Fruit fly (Drosophila melanogaster): ENCODE data around the gene Got2.
A peak's percentile ranks its signal among the peaks of the same experiment; 100 is the strongest.

Got2 gene

DNA sequence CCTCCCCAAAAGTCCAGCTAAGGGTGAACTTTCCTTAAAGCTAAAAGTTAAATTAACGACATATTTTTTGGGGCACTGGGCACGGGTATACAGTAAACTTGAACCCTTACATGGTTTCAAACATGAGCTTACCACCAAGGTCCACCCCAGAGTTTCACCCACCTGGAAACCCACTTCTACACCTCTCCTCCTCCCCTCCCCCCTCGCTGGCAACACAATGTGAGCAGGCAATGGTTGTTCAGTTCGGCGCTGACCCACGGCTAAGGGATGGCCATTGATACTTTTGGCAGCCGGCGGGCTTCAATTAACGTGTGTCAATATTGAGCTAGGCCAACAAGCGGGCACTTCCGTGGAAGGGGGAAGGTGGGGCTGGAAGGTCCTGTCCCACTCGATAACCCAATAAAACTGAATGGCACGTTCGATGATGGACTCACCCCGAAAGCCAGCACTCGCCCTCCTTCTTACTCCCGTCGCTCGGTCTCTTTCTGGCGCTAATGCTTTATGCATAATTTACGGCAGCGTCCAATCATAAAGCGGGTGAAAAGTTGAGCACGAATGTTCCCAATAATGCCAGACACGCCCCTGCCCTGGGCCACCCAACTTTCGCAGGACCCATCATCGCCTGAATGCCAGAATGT lies 43.0 kb downstream of the Got2 start (continued):
- no peak for TF ChIP-seq Atf-2 (GFP tag; optimal IDR thresholded peaks at IDR 0.05)
- TF ChIP-seq dmrt11E (tag; optimal IDR thresholded peaks at IDR 0.05), result no peak
- TF ChIP-seq Fer1 (GFP tag; optimal IDR thresholded peaks at IDR 0.05), result no peak
- TF ChIP-seq Aef1 (GFP tag; IDR thresholded peaks at IDR 0.05), result no peak
- TF ChIP-seq CG1832 (GFP tag; optimal IDR thresholded peaks at IDR 0.05), result peak; percentile 47
- TF ChIP-seq ATbp (GFP tag; optimal IDR thresholded peaks at IDR 0.05), result no peak
- peak; percentile 44 for TF ChIP-seq Hey (tag; optimal IDR thresholded peaks at IDR 0.05)
- no peak for TF ChIP-seq CG14441 (GFP tag; IDR thresholded peaks at IDR 0.05)
- no peak for TF ChIP-seq CG16813 (GFP tag; IDR thresholded peaks at IDR 0.05; ENCODE audit: partially characterized antibody)
- no peak for TF ChIP-seq CG13624 (GFP tag; optimal IDR thresholded peaks at IDR 0.05)
- TF ChIP-seq Poxn (GFP tag; IDR thresholded peaks at IDR 0.05), result no peak
- TF ChIP-seq Awh (GFP tag; IDR thresholded peaks at IDR 0.05), result peak; percentile 15; the same call in 1 of the 2 replicates
- TF ChIP-seq Meics (GFP tag; optimal IDR thresholded peaks at IDR 0.05), result peak; percentile 25
- TF ChIP-seq ci (GFP tag; IDR thresholded peaks at IDR 0.05), result 0 out of 3 replicates have a peak, but pooled peaks have one; percentile 24
- peak; percentile 45; the same call in 1 of the 2 replicates for TF ChIP-seq vvl (GFP tag; IDR thresholded peaks at IDR 0.05)
- 0 out of 2 replicates have a peak, but pooled peaks have one; percentile 18 for TF ChIP-seq Nf-YA (GFP tag; IDR thresholded peaks at IDR 0.05)
- TF ChIP-seq sob (GFP tag; IDR thresholded peaks at IDR 0.05), result peak; percentile 44; the same call in 1 of the 2 replicates
- TF ChIP-seq CG43689 (GFP tag; IDR thresholded peaks at IDR 0.05), result no peak
- TF ChIP-seq phol (tag; optimal IDR thresholded peaks at IDR 0.05), result no peak
- no peak for TF ChIP-seq Optix (GFP tag; IDR thresholded peaks at IDR 0.05)
- TF ChIP-seq CG33557 (GFP tag; optimal IDR thresholded peaks at IDR 0.05), result no peak

DNA sequence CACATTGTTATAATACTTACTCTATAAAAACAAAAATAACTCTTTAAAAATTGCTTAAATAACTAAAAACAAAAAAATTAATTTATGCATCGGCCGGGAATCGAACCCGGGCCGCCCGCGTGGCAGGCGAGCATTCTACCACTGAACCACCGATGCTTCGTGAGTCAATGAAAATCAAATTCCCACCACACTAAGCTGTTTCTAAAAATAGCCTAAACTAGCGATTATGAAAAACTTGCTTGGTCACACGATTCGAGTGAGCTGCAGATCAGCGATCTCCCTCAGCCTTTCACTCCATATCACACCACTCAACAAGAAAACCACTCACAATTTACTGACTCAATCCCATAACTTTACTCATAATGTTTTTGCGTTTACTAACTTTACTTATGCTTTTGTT lies 49.6 kb downstream of the Got2 start:
- TF ChIP-seq vvl (GFP tag; IDR thresholded peaks at IDR 0.05) (no peak), CHES-1-like (GFP tag; optimal IDR thresholded peaks at IDR 0.05) (no peak), tll (GFP tag; optimal IDR thresholded peaks at IDR 0.05) (no peak), salm (tag; optimal IDR thresholded peaks at IDR 0.05) (no peak), jumu (GFP tag; optimal IDR thresholded peaks at IDR 0.05) (no peak), CG34224 (GFP tag; IDR thresholded peaks at IDR 0.05; ENCODE audit: partially characterized antibody) (peak; percentile 53), unc-4 (GFP tag; IDR thresholded peaks at IDR 0.05; ENCODE audit: partially characterized antibody) (peak; percentile 32), HHEX (GFP tag; optimal IDR thresholded peaks at IDR 0.05) (no peak), Tbp (GFP tag; optimal IDR thresholded peaks at IDR 0.05) (no peak), chinmo (GFP tag; IDR thresholded peaks at IDR 0.05; ENCODE audit: partially characterized antibody) (peak; percentile 72; the same call in 2 of the 4 replicates), nerfin-2 (GFP tag; IDR thresholded peaks at IDR 0.05; ENCODE audit: partially characterized antibody) (peak; percentile 68), mld (GFP tag; IDR thresholded peaks at IDR 0.05; ENCODE audit: partially characterized antibody) (peak; percentile 69; the same call in 2 of the 3 replicates), HLH4C (GFP tag; IDR thresholded peaks at IDR 0.05; ENCODE audit: partially characterized antibody) (peak; percentile 43; the same call in 2 of the 3 replicates), pho (GFP tag; optimal IDR thresholded peaks at IDR 0.05) (no peak), CG6272 (GFP tag; IDR thresholded peaks at IDR 0.05) (no peak), croc (GFP tag; conservative IDR thresholded peaks at IDR 0.05) (no peak), trem (tag; optimal IDR thresholded peaks at IDR 0.05) (no peak), CG14014 (GFP tag; IDR thresholded peaks at IDR 0.05) (no peak), CG31365 (tag; optimal IDR thresholded peaks at IDR 0.05) (no peak), knrl (GFP tag; IDR thresholded peaks at IDR 0.05; ENCODE audit: partially characterized antibody) (peak; percentile 50; the same call in 2 of the 3 replicates), CG5245 (GFP tag; optimal IDR thresholded peaks at IDR 0.05) (no peak), pita (GFP tag; optimal IDR thresholded peaks at IDR 0.05) (no peak), CG14860 (GFP tag; IDR thresholded peaks at IDR 0.05; ENCODE audit: partially characterized antibody) (peak; percentile 42; the same call in 1 of the 3 replicates), CG5953 (GFP tag; IDR thresholded peaks at IDR 0.05) (no peak), crp (GFP tag; optimal IDR thresholded peaks at IDR 0.05) (no peak), Deaf1 (tag; optimal IDR thresholded peaks at IDR 0.05) (no peak), BEAF-32 (GFP tag; optimal IDR thresholded peaks at IDR 0.05) (no peak), Bgb (GFP tag; IDR thresholded peaks at IDR 0.05; ENCODE audit: partially characterized antibody) (peak; percentile 74)

Measured in whole organism, embryonic.